Worm (Caenorhabditis elegans) whole organism, L1 larva: ENCODE measurements around the gene parg-2.

Experiments used
- C16A3.4 ChIP-seq: fragments of 150-350 bp; optimal IDR thresholded peaks from 2 replicates; lab custom pipeline; 2014; ENCODE audit warnings: missing biosample characterization, missing genetic modification characterization
- C34B4.2 ChIP-seq: sonication (generic microtip); optimal IDR thresholded peaks from 2 replicates; lab custom pipeline; 2017; ENCODE audit warnings: mild to moderate bottlenecking, missing genetic modification characterization, missing compliant biosample characterization
- Y116A8C.19 ChIP-seq: sonication (generic microtip); optimal IDR thresholded peaks from 2 replicates; lab custom pipeline; 2016; ENCODE audit warnings: missing compliant biosample characterization, missing genetic modification characterization, borderline replicate concordance
- aha-1 ChIP-seq: fragments of 150-350 bp; optimal IDR thresholded peaks from 2 replicates; lab custom pipeline; 2014; ENCODE audit warnings: missing biosample characterization, missing genetic modification characterization
- blmp-1 ChIP-seq: fragments of 150-350 bp; optimal IDR thresholded peaks from 2 replicates; lab custom pipeline; 2014; ENCODE audit warnings: missing biosample characterization, missing genetic modification characterization
- ceh-63 ChIP-seq: fragments of 200-800 bp; sonication (Bioruptor generic); optimal IDR thresholded peaks from 2 replicates; lab custom pipeline; 2018; ENCODE audit warnings: mild to moderate bottlenecking, missing genetic modification characterization, missing compliant biosample characterization
- ceh-8 ChIP-seq: fragments of 200-800 bp; sonication (Bioruptor generic); optimal IDR thresholded peaks from 2 replicates; lab custom pipeline; 2018; ENCODE audit warnings: mild to moderate bottlenecking, missing genetic modification characterization, moderate library complexity, missing compliant biosample characterization
- ceh-82 ChIP-seq, 3 experiments: fragments of 150-350 bp in 1 of 3; sonication (generic microtip) in 2 of 3; optimal IDR thresholded peaks; 2 replicates each; lab custom pipeline; 2014 to 2017; ENCODE audit warnings: missing biosample characterization in 3 of 3, missing genetic modification characterization in 3 of 3
- ces-1 ChIP-seq: fragments of 150-350 bp; optimal IDR thresholded peaks from 2 replicates; lab custom pipeline; 2014; ENCODE audit warnings: missing biosample characterization, missing genetic modification reagents, missing genetic modification characterization
- dsc-1 ChIP-seq: sonication (generic microtip); optimal IDR thresholded peaks from 2 replicates; lab custom pipeline; 2016; ENCODE audit warnings: mild to moderate bottlenecking, missing genetic modification characterization, missing compliant biosample characterization
- efl-1 ChIP-seq, 4 experiments: fragments of 150-350 bp; optimal IDR thresholded peaks in 3 of 4; peaks in 1 of 4; 1 replicate in 1 of 4; 2 replicates in 3 of 4; lab custom pipeline; 2014; ENCODE audit warnings: missing biosample characterization in 2 of 4, missing genetic modification characterization in 2 of 4, missing genetic modification reagents in 2 of 4
- fkh-10 ChIP-seq: sonication (generic microtip); optimal IDR thresholded peaks from 2 replicates; lab custom pipeline; 2017; ENCODE audit warnings: missing biosample characterization, missing genetic modification reagents, missing genetic modification characterization
- fkh-8 ChIP-seq: sonication (generic microtip); optimal IDR thresholded peaks from 2 replicates; lab custom pipeline; 2016; ENCODE audit warnings: mild to moderate bottlenecking, missing genetic modification characterization, missing compliant biosample characterization
- jun-1 ChIP-seq: fragments of 150-350 bp; optimal IDR thresholded peaks from 2 replicates; lab custom pipeline; 2014; ENCODE audit warnings: missing biosample characterization, missing genetic modification reagents, missing genetic modification characterization
- lin-15B ChIP-seq: fragments of 150-350 bp; sonication (generic microtip); optimal IDR thresholded peaks from 3 replicates; lab custom pipeline; 2014; ENCODE audit warnings: missing biosample characterization, missing genetic modification characterization
- lsy-2 ChIP-seq, 2 experiments: fragments of 150-350 bp; optimal IDR thresholded peaks; 2 replicates each; lab custom pipeline; 2014; ENCODE audit warnings: missing biosample characterization in 2 of 2, missing genetic modification characterization in 2 of 2
- mdl-1 ChIP-seq, 2 experiments: fragments of 150-350 bp; optimal IDR thresholded peaks; 2 replicates each; lab custom pipeline; 2014 to 2017; ENCODE audit warnings: missing biosample characterization in 2 of 2, missing genetic modification characterization in 2 of 2, inconsistent platforms in 1 of 2
- nhr-11 ChIP-seq: fragments of 150-350 bp; optimal IDR thresholded peaks from 2 replicates; lab custom pipeline; 2014; ENCODE audit warnings: missing biosample characterization, missing genetic modification characterization
- nhr-20 ChIP-seq: sonication (generic microtip); optimal IDR thresholded peaks from 2 replicates; lab custom pipeline; 2016; ENCODE audit warnings: mild to moderate bottlenecking, missing genetic modification characterization, missing compliant biosample characterization
- nhr-237 ChIP-seq: fragments of 150-350 bp; optimal IDR thresholded peaks from 2 replicates; lab custom pipeline; 2014; ENCODE audit warnings: missing biosample characterization, missing genetic modification characterization
- nhr-28 ChIP-seq: fragments of 150-350 bp; optimal IDR thresholded peaks from 2 replicates; lab custom pipeline; 2014; ENCODE audit warnings: missing biosample characterization, missing genetic modification characterization
- nhr-77 ChIP-seq: fragments of 150-350 bp; optimal IDR thresholded peaks from 2 replicates; lab custom pipeline; 2014; ENCODE audit warnings: missing biosample characterization, missing genetic modification characterization
- nhr-90 ChIP-seq: sonication (generic microtip); optimal IDR thresholded peaks from 2 replicates; lab custom pipeline; 2016; ENCODE audit warnings: mild to moderate bottlenecking, missing genetic modification characterization, missing compliant biosample characterization; ENCODE audit not compliant: poor library complexity
- pag-3 ChIP-seq: sonication (generic microtip); optimal IDR thresholded peaks from 2 replicates; lab custom pipeline; 2017; ENCODE audit warnings: missing genetic modification characterization, mild to moderate bottlenecking, missing compliant biosample characterization, antibody characterized with exemption, borderline replicate concordance; ENCODE audit not compliant: insufficient read depth
- pqm-1 ChIP-seq: sonication (generic microtip); optimal IDR thresholded peaks from 3 replicates; lab custom pipeline; 2017; ENCODE audit warnings: missing biosample characterization, missing genetic modification characterization
- snpc-4 ChIP-seq: fragments of 150-350 bp; optimal IDR thresholded peaks from 2 replicates; lab custom pipeline; 2014; ENCODE audit warnings: missing biosample characterization, missing genetic modification characterization
- snu-23 ChIP-seq: sonication (generic microtip); optimal IDR thresholded peaks from 2 replicates; lab custom pipeline; 2016; ENCODE audit warnings: missing genetic modification characterization, missing compliant biosample characterization
- sox-4 ChIP-seq: sonication (generic microtip); optimal IDR thresholded peaks from 2 replicates; lab custom pipeline; 2016; ENCODE audit warnings: missing genetic modification characterization, missing compliant biosample characterization
- sptf-1 ChIP-seq: fragments of 150-350 bp; optimal IDR thresholded peaks from 2 replicates; lab custom pipeline; 2014; ENCODE audit warnings: missing biosample characterization, missing genetic modification characterization
- tlp-1 ChIP-seq: fragments of 150-350 bp; optimal IDR thresholded peaks from 2 replicates; lab custom pipeline; 2014; ENCODE audit warnings: missing biosample characterization, missing genetic modification characterization
- unc-30 ChIP-seq: sonication (generic microtip); optimal IDR thresholded peaks from 2 replicates; lab custom pipeline; 2017; ENCODE audit warnings: missing biosample characterization, missing genetic modification characterization
- unc-62 ChIP-seq: fragments of 150-350 bp; optimal IDR thresholded peaks from 2 replicates; lab custom pipeline; 2014; ENCODE audit warnings: missing biosample characterization, missing genetic modification reagents, missing genetic modification characterization
- unc-86 ChIP-seq: sonication (generic microtip); optimal IDR thresholded peaks from 2 replicates; lab custom pipeline; 2016; ENCODE audit warnings: missing genetic modification characterization, missing compliant biosample characterization
- vab-15 ChIP-seq: sonication (generic microtip); optimal IDR thresholded peaks from 2 replicates; lab custom pipeline; 2017; ENCODE audit warnings: missing genotype, mild to moderate bottlenecking, missing genetic modification characterization, missing compliant biosample characterization
- xbp-1 ChIP-seq: sonication (generic microtip); optimal IDR thresholded peaks from 2 replicates; lab custom pipeline; 2016; ENCODE audit warnings: missing genetic modification characterization, missing compliant biosample characterization
- zag-1 ChIP-seq: fragments of 150-350 bp; optimal IDR thresholded peaks from 2 replicates; lab custom pipeline; 2014; ENCODE audit warnings: missing biosample characterization, missing genetic modification characterization
- ztf-4 ChIP-seq: fragments of 150-350 bp; optimal IDR thresholded peaks from 2 replicates; lab custom pipeline; 2014; ENCODE audit warnings: missing biosample characterization, missing genetic modification characterization

parg-2 gene

ce11 chrIV:8686966-8687365 lies 28.0 kb downstream of the parg-2 start:
- TF ChIP-seq efl-1 (optimal IDR thresholded peaks at IDR 0.05; lab: Kevin White, UChicago) = no peak
- peak in 1 of 2 experiments; percentile 67 for TF ChIP-seq efl-1 (GFP tag; optimal IDR thresholded peaks at IDR 0.05 in 1 of 2; lab: Kevin White, UChicago)
- no peak for TF ChIP-seq Y116A8C.19 (tag; lab: Kevin White, UChicago)
- TF ChIP-seq nhr-237 (tag; lab: Kevin White, UChicago) = no peak

- TF ChIP-seq nhr-237 (tag; lab: Kevin White, UChicago) (no peak), pqm-1 (tag; lab: Kevin White, UChicago) (no peak), C16A3.4 (tag; lab: Kevin White, UChicago) (no peak), aha-1 (tag; lab: Kevin White, UChicago) (no peak), nhr-20 (no peak), tlp-1 (no peak), snpc-4 (tag; lab: Kevin White, UChicago) (no peak), blmp-1 (tag; lab: Kevin White, UChicago) (no peak), efl-1 (optimal IDR thresholded peaks at IDR 0.05; lab: Kevin White, UChicago) (no peak), efl-1 (GFP tag; optimal IDR thresholded peaks at IDR 0.05 in 1 of 2; lab: Kevin White, UChicago) (no peak), sox-4 (tag; lab: Kevin White, UChicago) (no peak), nhr-11 (tag; lab: Kevin White, UChicago) (no peak), jun-1 (no peak)
Measured at ce11 chrIV:8686510-8686909, 28.4 kb downstream of the parg-2 start, which contains the start of gene pole-2. TSS of gene pole-2 (minus strand) at chrIV:8686610.

- no peak for TF ChIP-seq unc-62 (GFP tag; lab: Kevin White, UChicago)
- no peak for TF ChIP-seq vab-15 (tag; lab: Kevin White, UChicago)
- no peak for TF ChIP-seq C34B4.2
- no peak for TF ChIP-seq blmp-1 (tag; lab: Kevin White, UChicago)
- TF ChIP-seq dsc-1 (tag; lab: Kevin White, UChicago) = no peak
- TF ChIP-seq ceh-82 (tag; optimal IDR thresholded peaks at IDR 0.05; lab: Kevin White, UChicago) = no peak
- TF ChIP-seq snu-23 (GFP tag; lab: Kevin White, UChicago) = no peak
- TF ChIP-seq ceh-8 (GFP tag; lab: Kevin White, UChicago) = no peak
- no peak for TF ChIP-seq lin-15B (tag; lab: Kevin White, UChicago)
- no peak for TF ChIP-seq lsy-2 (tag; optimal IDR thresholded peaks at IDR 0.05; lab: Kevin White, UChicago)
- TF ChIP-seq jun-1 = no peak
- no peak for TF ChIP-seq nhr-77 (tag; lab: Kevin White, UChicago)
- no peak for TF ChIP-seq fkh-10 (GFP tag; lab: Kevin White, UChicago)
- no peak for TF ChIP-seq sptf-1 (tag; lab: Kevin White, UChicago)
- TF ChIP-seq fkh-8 = no peak
- no peak for TF ChIP-seq Y116A8C.19 (tag; lab: Kevin White, UChicago)
Measured at ce11 chrIV:8679225-8679624, 35.7 kb downstream of the parg-2 start, which contains the start of gene nlp-60. TSS of gene nlp-60 (minus strand) at chrIV:8679325.

ce11 chrIV:8677303-8677702 lies 37.6 kb downstream of the parg-2 start, which contains the start of gene F08B4.8:
TSS of gene F08B4.8 (plus strand) at chrIV:8677603.
- TF ChIP-seq unc-30 (tag; lab: Kevin White, UChicago) (no peak), nhr-90 (tag; lab: Kevin White, UChicago) (no peak), unc-86 (tag; lab: Kevin White, UChicago) (no peak), ztf-4 (tag; lab: Kevin White, UChicago) (no peak), mdl-1 (tag; optimal IDR thresholded peaks at IDR 0.05; lab: Kevin White, UChicago) (no peak), xbp-1 (tag; lab: Kevin White, UChicago) (no peak), zag-1 (no peak), pag-3 (tag; lab: Kevin White, UChicago) (no peak), ces-1 (GFP tag; lab: Kevin White, UChicago) (no peak), ceh-63 (GFP tag; lab: Kevin White, UChicago) (no peak), nhr-28 (tag; lab: Kevin White, UChicago) (no peak)
